Worm (Caenorhabditis elegans): ENCODE measurements around the gene F59E12.15.

The F59E12.15 gene

DNA sequence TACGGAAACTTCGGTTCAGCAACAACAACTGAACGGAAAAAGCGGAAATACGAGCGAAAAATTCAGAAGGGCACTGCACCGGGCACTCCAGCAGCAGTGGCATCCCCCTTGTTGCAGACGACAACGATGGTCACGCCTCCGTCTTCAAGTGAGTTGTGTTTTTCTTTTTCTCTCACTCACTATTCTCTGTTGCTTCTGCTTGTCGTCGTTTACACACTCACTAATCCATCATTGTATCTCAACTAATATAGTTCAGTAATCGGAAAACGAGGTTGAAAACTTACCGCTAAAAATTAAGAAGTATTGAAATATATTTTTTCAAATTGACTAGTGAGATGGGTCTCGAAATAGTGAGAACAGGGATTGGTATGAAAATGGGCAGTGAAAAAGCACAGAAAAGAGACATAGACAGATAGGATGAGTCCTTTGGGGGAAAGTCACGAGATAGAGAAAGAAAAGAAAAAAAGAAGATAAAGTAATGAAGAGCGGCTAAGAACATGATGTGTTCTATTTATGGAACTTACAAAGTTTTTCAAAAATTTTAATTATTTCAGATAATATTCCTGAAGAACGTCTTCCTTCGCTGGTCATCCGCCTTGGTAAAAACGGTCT lies 35.1 kb upstream of the F59E12.15 start:
- TF ChIP-seq sdz-38 (tag; optimal IDR thresholded peaks at IDR 0.05), result no peak
- no peak for TF ChIP-seq sptf-2 (GFP tag; optimal IDR thresholded peaks at IDR 0.05)
- TF ChIP-seq nfyb-1 (GFP tag; IDR thresholded peaks at IDR 0.05), result no peak
- no peak for TF ChIP-seq F57C9.4 (tag; optimal IDR thresholded peaks at IDR 0.05)
- TF ChIP-seq hmg-20 (GFP tag; IDR thresholded peaks at IDR 0.05), result no peak
- no peak for TF ChIP-seq nhr-80 (tag; optimal IDR thresholded peaks at IDR 0.05)
- TF ChIP-seq pha-4 (tag; optimal IDR thresholded peaks at IDR 0.05), result no peak
- TF ChIP-seq madf-8 (GFP tag; conservative IDR thresholded peaks at IDR 0.05), result no peak
- no peak for TF ChIP-seq ama-1 (optimal IDR thresholded peaks at IDR 0.05)
- no peak for TF ChIP-seq ama-1 (GFP tag; optimal IDR thresholded peaks at IDR 0.05)
- TF ChIP-seq madf-6 (GFP tag; IDR thresholded peaks at IDR 0.05), result no peak
- TF ChIP-seq zfh-2 (GFP tag; conservative IDR thresholded peaks at IDR 0.05), result no peak
- TF ChIP-seq cebp-1 (GFP tag; IDR thresholded peaks at IDR 0.05), result no peak
- TF ChIP-seq cebp-1 (tag; optimal IDR thresholded peaks at IDR 0.05), result no peak
- no peak for TF ChIP-seq aptf-2 (GFP tag; conservative IDR thresholded peaks at IDR 0.05)
- no peak for TF ChIP-seq F10E7.11 (tag; optimal IDR thresholded peaks at IDR 0.05)
- no peak for TF ChIP-seq gei-17 (GFP tag; optimal IDR thresholded peaks at IDR 0.05)
- TF ChIP-seq dpff-1 (tag; optimal IDR thresholded peaks at IDR 0.05), result no peak
- no peak for TF ChIP-seq Y79H2A.3 (GFP tag; conservative IDR thresholded peaks at IDR 0.05)

DNA sequence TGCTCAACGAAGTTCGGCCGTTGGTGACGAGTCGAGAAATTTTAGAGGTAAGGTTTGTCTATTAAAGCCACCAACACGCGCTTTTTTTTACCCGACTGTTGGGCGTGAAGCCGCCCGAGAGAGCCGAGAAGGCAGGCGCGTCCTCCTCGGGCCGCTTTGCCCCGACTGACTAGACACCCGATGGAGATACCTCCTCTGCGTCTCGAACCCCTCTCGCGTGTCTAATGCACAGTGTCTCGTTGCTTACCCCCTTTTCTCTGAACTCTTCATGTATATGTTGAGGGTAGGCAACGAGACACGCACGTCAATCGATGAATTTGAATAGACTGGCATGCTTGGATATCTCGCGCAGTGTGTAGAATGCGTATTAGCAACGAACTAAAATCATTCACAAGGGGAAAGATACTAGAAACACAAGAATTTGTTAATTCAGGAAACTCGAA lies 33.6 kb upstream of the F59E12.15 start:
- TF ChIP-seq F57C9.4 (tag; optimal IDR thresholded peaks at IDR 0.05) (peak; percentile 98), lir-1 (GFP tag; conservative IDR thresholded peaks at IDR 0.05) (peak; percentile 79), Y53F4B.3 (GFP tag; IDR thresholded peaks at IDR 0.05) (peak; percentile 31; the same call in 1 of the 2 replicates), C06A6.2 (GFP tag; conservative IDR thresholded peaks at IDR 0.05) (peak; percentile 92), rec-8 (tag; optimal IDR thresholded peaks at IDR 0.05) (peak; percentile 36 to 42), nhr-27 (tag; optimal IDR thresholded peaks at IDR 0.05) (peak; percentile 98), bed-2 (GFP tag; IDR thresholded peaks at IDR 0.05) (peak; percentile 72; the same call in 1 of the 2 replicates), F57A8.1 (GFP tag; optimal IDR thresholded peaks at IDR 0.05) (no peak), T07F8.4 (tag; optimal IDR thresholded peaks at IDR 0.05) (no peak), dpff-1 (tag; optimal IDR thresholded peaks at IDR 0.05) (peak; percentile 99), nfya-1 (tag; optimal IDR thresholded peaks at IDR 0.05; ENCODE audit: borderline replicate concordance, insufficient read depth) (no peak), F22D6.2 (tag; optimal IDR thresholded peaks at IDR 0.05) (peak; percentile 16), ceh-91 (GFP tag; IDR thresholded peaks at IDR 0.05) (peak; percentile 73), dpl-1 (GFP tag; optimal IDR thresholded peaks at IDR 0.05) (no peak), zfh-2 (GFP tag; conservative IDR thresholded peaks at IDR 0.05) (peak; percentile 98), mxl-1 (tag; optimal IDR thresholded peaks at IDR 0.05) (peak; percentile 67), lin-40 (tag; optimal IDR thresholded peaks at IDR 0.05) (peak; percentile 88), K11D2.4 (GFP tag; IDR thresholded peaks at IDR 0.05) (peak; percentile 94), repo-1 (tag; optimal IDR thresholded peaks at IDR 0.05) (peak; percentile 97), akir-1 (GFP tag; optimal IDR thresholded peaks at IDR 0.05) (peak; percentile 78), tbx-9 (tag; optimal IDR thresholded peaks at IDR 0.05; ENCODE audit: borderline replicate concordance) (peak; percentile 99), ceh-40 (GFP tag; IDR thresholded peaks at IDR 0.05) (peak; percentile 94), lsy-27 (tag; optimal IDR thresholded peaks at IDR 0.05; ENCODE audit: borderline replicate concordance, insufficient read depth) (peak; percentile 90), fkh-3 (tag; optimal IDR thresholded peaks at IDR 0.05) (peak; percentile 99), D2030.7 (GFP tag; IDR thresholded peaks at IDR 0.05) (peak; percentile 64), nfya-2 (GFP tag; IDR thresholded peaks at IDR 0.05) (peak; percentile 99), Y79H2A.3 (GFP tag; conservative IDR thresholded peaks at IDR 0.05) (peak; percentile 96), F33H1.4 (GFP tag; IDR thresholded peaks at IDR 0.05) (no peak; the same call in 1 of the 2 replicates), egl-44 (GFP tag; IDR thresholded peaks at IDR 0.05) (peak; percentile 90; the same call in 1 of the 2 replicates), tlf-1 (GFP tag; optimal IDR thresholded peaks at IDR 0.05) (peak; percentile 93), ztf-18 (tag; optimal IDR thresholded peaks at IDR 0.05) (peak; percentile 28), ekl-4 (GFP tag; IDR thresholded peaks at IDR 0.05) (peak; percentile 98)
